Fruit fly (Drosophila melanogaster) whole organism, adult: ENCODE measurements around the gene CG5953.

Experiments used
- CG1620 ChIP-seq: fragments of 200-800 bp; sonication (Bioruptor generic); optimal IDR thresholded peaks from 2 replicates; lab custom pipeline; 2016; ENCODE audit warnings: missing biosample characterization, missing genetic modification characterization
- Hr96 ChIP-seq: fragments of 200-800 bp; sonication (Bioruptor generic); optimal IDR thresholded peaks from 2 replicates; lab custom pipeline; 2016; ENCODE audit warnings: missing biosample characterization, missing genetic modification characterization
- bab1 ChIP-seq: fragments of 200-800 bp; sonication (Bioruptor generic); optimal IDR thresholded peaks from 3 replicates; lab custom pipeline; 2019; ENCODE audit warnings: missing biosample characterization, mild to moderate bottlenecking, missing genetic modification characterization, moderate library complexity

- TF ChIP-seq Hr96 (GFP tag; lab: Kevin White, UChicago) = peak; percentile 35
- peak; percentile 66 for TF ChIP-seq bab1 (GFP tag; lab: Kevin White, UChicago)
- peak; percentile 82 for TF ChIP-seq CG1620 (GFP tag; lab: Kevin White, UChicago)
Measured at dm6 chr2L:16491123-16491751, 41.4 kb downstream of the CG5953 start, which contains the start of gene Tpr2.
